Fruit fly (Drosophila melanogaster) whole organism, pupa: ENCODE results near the gene NP15.6.

Experiments used
- CG10348 ChIP-seq: fragments of 200-800 bp; sonication (Bioruptor generic); IDR thresholded peaks from 2 replicates; pipeline ENCODE4 v1.3.6; 2022; ENCODE audit warnings: missing biosample characterization, missing genetic modification characterization
- CG12605 ChIP-seq: fragments of 200-800 bp; sonication (Bioruptor generic); IDR thresholded peaks from 2 replicates; pipeline ENCODE4 v1.3.6; 2022; ENCODE audit warnings: missing biosample characterization, missing genetic modification characterization
- CG13204 ChIP-seq: fragments of 200-800 bp; sonication (Bioruptor generic); optimal IDR thresholded peaks from 2 replicates; lab custom pipeline; 2018; ENCODE audit warnings: missing biosample characterization, mild to moderate bottlenecking, missing genetic modification characterization, moderate library complexity
- CG14655 ChIP-seq: fragments of 200-800 bp; sonication (Bioruptor generic); optimal IDR thresholded peaks from 3 replicates; lab custom pipeline; 2017; ENCODE audit warnings: mild to moderate bottlenecking, missing biosample characterization, missing genetic modification reagents, missing genetic modification characterization
- CG15710 ChIP-seq: fragments of 200-800 bp; sonication (Bioruptor generic); optimal IDR thresholded peaks from 2 replicates; lab custom pipeline; 2018; ENCODE audit warnings: missing biosample characterization, mild to moderate bottlenecking, missing genetic modification characterization, moderate library complexity
- CG17806 ChIP-seq: fragments of 200-800 bp; sonication (Bioruptor generic); optimal IDR thresholded peaks from 2 replicates; lab custom pipeline; 2018; ENCODE audit warnings: missing biosample characterization, mild to moderate bottlenecking, missing genetic modification characterization, moderate library complexity
- CG32121 ChIP-seq: fragments of 200-800 bp; sonication (Bioruptor generic); IDR thresholded peaks from 2 replicates; pipeline ENCODE4 v1.3.6; 2022; ENCODE audit warnings: missing biosample characterization, missing genetic modification characterization
- CG34367 ChIP-seq: fragments of 200-800 bp; sonication (Bioruptor generic); optimal IDR thresholded peaks from 2 replicates; lab custom pipeline; 2018; ENCODE audit warnings: missing biosample characterization, mild to moderate bottlenecking, missing genetic modification characterization
- CG4496 ChIP-seq: fragments of 200-800 bp; sonication (Bioruptor generic); IDR thresholded peaks from 3 replicates; pipeline ENCODE4 v1.3.6; 2022; ENCODE audit warnings: missing biosample characterization, missing genetic modification characterization
- CG8159 ChIP-seq: fragments of 200-800 bp; sonication (Bioruptor generic); optimal IDR thresholded peaks from 3 replicates; lab custom pipeline; 2018; ENCODE audit warnings: missing biosample characterization, mild to moderate bottlenecking, missing genetic modification characterization, moderate library complexity
- CG8301 ChIP-seq: fragments of 200-800 bp; sonication (Bioruptor generic); optimal IDR thresholded peaks from 2 replicates; lab custom pipeline; 2018; ENCODE audit warnings: missing biosample characterization, mild to moderate bottlenecking, missing genetic modification characterization
- CG9948 ChIP-seq: fragments of 200-800 bp; sonication (Bioruptor generic); optimal IDR thresholded peaks from 2 replicates; lab custom pipeline; 2018; ENCODE audit warnings: missing biosample characterization, mild to moderate bottlenecking, missing genetic modification characterization, moderate library complexity
- D1 ChIP-seq: fragments of 200-800 bp; sonication (Bioruptor generic); optimal IDR thresholded peaks from 2 replicates; lab custom pipeline; 2018; ENCODE audit warnings: missing biosample characterization, mild to moderate bottlenecking, missing genetic modification characterization, moderate library complexity
- EcR ChIP-seq: fragments of 200-800 bp; sonication (Bioruptor generic); optimal IDR thresholded peaks from 3 replicates; lab custom pipeline; 2019; ENCODE audit warnings: missing biosample characterization, missing genetic modification characterization, mild to moderate bottlenecking, moderate library complexity, missing genetic modification reagents
- Ets98B ChIP-seq: fragments of 200-800 bp; sonication (Bioruptor generic); IDR thresholded peaks from 2 replicates; pipeline ENCODE4 v1.3.6; 2022; ENCODE audit warnings: missing biosample characterization, missing genetic modification characterization
- Pif1A ChIP-seq: fragments of 200-800 bp; sonication (Bioruptor generic); optimal IDR thresholded peaks from 3 replicates; lab custom pipeline; 2016; ENCODE audit warnings: missing biosample characterization, missing genetic modification characterization
- Pif1B ChIP-seq: fragments of 200-800 bp; sonication (Bioruptor generic); optimal IDR thresholded peaks from 3 replicates; lab custom pipeline; 2016; ENCODE audit warnings: missing biosample characterization, missing genetic modification characterization
- Snoo ChIP-seq: fragments of 200-800 bp; sonication (Bioruptor generic); optimal IDR thresholded peaks from 3 replicates; lab custom pipeline; 2017; ENCODE audit warnings: missing biosample characterization, mild to moderate bottlenecking, missing genetic modification characterization, inconsistent platforms
- fd96Ca ChIP-seq: fragments of 200-800 bp; sonication (Bioruptor generic); IDR thresholded peaks from 3 replicates; pipeline ENCODE4 v1.3.6; 2022; ENCODE audit warnings: missing biosample characterization, missing genetic modification characterization
- gl ChIP-seq: fragments of 200-800 bp; sonication (Bioruptor generic); optimal IDR thresholded peaks from 2 replicates; lab custom pipeline; 2018; ENCODE audit warnings: missing biosample characterization, mild to moderate bottlenecking, missing genetic modification characterization
- rn ChIP-seq: fragments of 200-800 bp; sonication (Bioruptor generic); IDR thresholded peaks from 2 replicates; pipeline ENCODE4 v1.3.6; 2022; ENCODE audit warnings: missing biosample characterization, missing genetic modification characterization

Gene NP15.6

DNA sequence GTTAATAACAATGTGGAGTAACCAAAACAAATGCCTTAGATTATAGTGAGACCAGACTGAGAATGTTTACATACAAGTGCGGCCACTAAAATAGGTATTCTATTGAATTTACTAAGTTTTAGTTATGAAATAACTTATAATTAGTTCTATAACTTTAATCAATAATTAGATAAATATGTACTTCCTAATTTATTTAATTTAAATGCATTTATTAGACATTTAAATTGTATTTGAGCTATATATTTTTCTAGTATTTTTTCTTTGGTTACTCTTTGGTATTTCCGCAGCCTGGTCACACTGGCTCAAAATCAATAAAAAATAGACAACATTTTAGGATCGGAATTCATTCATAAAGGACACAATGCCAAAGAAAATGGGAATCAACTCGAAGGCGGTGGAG is 4.0 kb downstream of the NP15.6 start, which contains the start of the genes Prp18 and CG6013:
Gene Prp18, minus strand, starts transcription at position 62 of the 400 bp plus-strand sequence.
Gene CG6013, plus strand, starts transcription at position 294 of the 400 bp plus-strand sequence.
- TF ChIP-seq CG13204 (no peak), CG14655 (no peak), CG9948 (tag; lab: Kevin White, UChicago) (peak; percentile 45), Pif1A (GFP tag; lab: Kevin White, UChicago) (no peak), D1 (no peak), EcR (GFP tag; lab: Kevin White, UChicago) (peak; percentile 11), fd96Ca (GFP tag; lab: Robert Waterston, UW) (no peak), CG12605 (no peak), Snoo (peak; percentile 10), CG17806 (tag; lab: Kevin White, UChicago) (peak; percentile 15), rn (GFP tag; lab: Robert Waterston, UW) (no peak), Pif1B (no peak), CG8159 (peak; percentile 69), CG8301 (peak; percentile 1), Ets98B (GFP tag; lab: Robert Waterston, UW) (0 out of 2 replicates have a peak, but pooled peaks have one; percentile 18), CG15710 (tag; lab: Kevin White, UChicago) (peak; percentile 59), CG4496 (GFP tag; lab: Robert Waterston, UW) (no peak), gl (tag; lab: Kevin White, UChicago) (no peak), CG32121 (no peak), CG10348 (no peak), CG34367 (peak; percentile 30)

DNA sequence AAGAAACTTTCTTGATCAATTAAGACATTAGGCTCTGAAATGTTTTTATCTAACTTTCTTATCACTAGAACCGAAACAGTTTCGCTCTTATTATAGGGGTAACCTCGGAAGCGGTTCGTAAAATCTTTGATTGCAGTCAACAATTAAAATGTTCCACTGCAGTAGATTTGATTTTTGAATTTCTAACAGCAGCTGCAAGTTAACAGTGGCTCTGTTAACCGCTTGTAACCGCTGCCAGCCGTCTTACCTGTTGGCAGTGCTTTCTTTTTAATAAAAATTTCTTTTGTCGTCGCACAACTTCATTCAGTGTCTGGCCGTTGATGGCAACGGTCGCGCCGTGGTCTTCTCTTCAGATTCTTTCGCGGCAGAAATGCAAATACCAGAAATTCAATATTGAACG is 6.1 kb downstream of the NP15.6 start, which contains the start of gene CG6026:
Gene CG6026, plus strand, starts transcription at position 301 of the 400 bp plus-strand sequence.
- TF ChIP-seq Ets98B (GFP tag; lab: Robert Waterston, UW) = peak; percentile 41
- no peak for TF ChIP-seq CG8301
- no peak for TF ChIP-seq D1
- TF ChIP-seq CG34367 = no peak
- TF ChIP-seq CG12605 = no peak
- no peak for TF ChIP-seq Pif1A (GFP tag; lab: Kevin White, UChicago)

DNA sequence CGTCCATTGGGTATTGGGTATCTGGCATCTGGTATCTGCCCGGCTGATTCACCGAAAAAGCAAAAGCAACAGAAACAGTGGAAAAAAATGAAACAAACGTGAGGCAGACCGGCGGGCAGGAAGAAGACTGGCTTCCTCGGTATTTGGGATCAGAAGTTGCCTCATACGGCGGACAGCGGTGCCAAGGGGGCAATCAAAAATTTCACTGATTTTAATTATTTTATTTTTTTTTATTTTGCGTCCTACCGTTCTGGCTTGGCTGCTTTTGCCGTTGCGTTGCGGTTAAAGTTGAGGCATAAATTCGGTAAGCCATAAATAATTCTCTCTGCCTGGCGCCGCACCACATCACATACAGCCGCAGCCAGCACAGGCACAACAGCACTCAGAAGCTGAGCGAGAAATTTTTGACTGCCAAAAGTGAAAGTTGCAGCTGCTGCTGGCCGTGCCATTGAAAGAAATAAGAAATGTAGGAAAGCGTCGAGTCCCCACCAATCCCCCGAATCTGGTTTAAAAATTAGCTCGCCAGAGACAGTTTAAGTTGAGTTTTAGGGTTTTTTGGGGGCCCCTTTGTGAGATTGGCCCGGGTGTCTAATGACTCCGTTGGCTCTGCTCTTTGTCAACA is 9.5 kb downstream of the NP15.6 start:
- TF ChIP-seq fd96Ca (GFP tag; lab: Robert Waterston, UW) (no peak), EcR (GFP tag; lab: Kevin White, UChicago) (no peak), rn (GFP tag; lab: Robert Waterston, UW) (no peak), CG32121 (no peak), CG10348 (no peak), CG34367 (no peak), Ets98B (GFP tag; lab: Robert Waterston, UW) (no peak), CG12605 (no peak), Snoo (no peak), CG14655 (no peak), CG15710 (tag; lab: Kevin White, UChicago) (no peak), Pif1A (GFP tag; lab: Kevin White, UChicago) (no peak), CG8301 (no peak), CG17806 (tag; lab: Kevin White, UChicago) (no peak), CG13204 (no peak)

DNA sequence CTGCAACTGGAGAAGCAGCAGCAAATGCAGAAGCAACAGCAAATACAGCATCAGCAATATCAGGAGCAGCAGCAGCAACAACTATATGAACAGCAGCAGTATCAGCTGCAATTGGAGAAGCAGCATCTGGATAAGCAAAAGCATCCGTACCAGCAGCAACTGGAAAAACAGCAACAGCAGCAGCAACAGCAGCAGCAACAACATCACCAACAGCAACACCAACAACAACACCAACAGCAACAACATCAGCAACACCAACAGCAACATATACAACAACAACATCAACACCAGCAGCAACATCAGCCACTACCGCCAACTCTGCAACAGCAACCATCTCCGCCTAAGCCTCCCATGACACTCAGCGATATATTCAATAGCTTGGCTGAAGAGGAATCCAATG is 13.5 kb downstream of the NP15.6 start:
- TF ChIP-seq CG13204 = no peak
- no peak for TF ChIP-seq Ets98B (GFP tag; lab: Robert Waterston, UW)
- no peak for TF ChIP-seq Pif1A (GFP tag; lab: Kevin White, UChicago)
- TF ChIP-seq CG4496 (GFP tag; lab: Robert Waterston, UW) = no peak
- TF ChIP-seq CG34367 = no peak
- TF ChIP-seq CG8301 = no peak

DNA sequence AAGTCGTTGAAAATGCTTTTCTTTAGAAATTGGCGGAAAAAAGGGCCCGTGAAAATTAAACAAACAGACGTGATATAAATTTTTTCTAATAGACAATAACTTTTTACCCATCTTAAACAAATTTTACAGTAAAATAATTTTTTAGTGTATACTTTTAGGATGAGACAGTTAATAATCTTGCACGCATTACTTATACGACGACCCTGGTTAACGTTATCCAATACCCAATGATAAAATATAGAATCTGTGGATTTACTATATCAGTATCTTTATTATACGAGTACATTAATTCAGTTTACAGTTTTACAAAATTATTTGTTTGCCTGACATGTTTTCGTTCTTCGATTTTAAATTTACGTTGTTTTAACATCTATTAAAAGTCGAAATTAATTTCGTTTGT is 17.5 kb downstream of the NP15.6 start:
- TF ChIP-seq CG17806 (tag; lab: Kevin White, UChicago) (no peak), Snoo (no peak), D1 (no peak), Pif1A (GFP tag; lab: Kevin White, UChicago) (no peak), CG14655 (no peak), CG8301 (no peak), rn (GFP tag; lab: Robert Waterston, UW) (no peak), gl (tag; lab: Kevin White, UChicago) (no peak), CG13204 (no peak), CG34367 (no peak), CG8159 (no peak), CG32121 (no peak), CG15710 (tag; lab: Kevin White, UChicago) (no peak), EcR (GFP tag; lab: Kevin White, UChicago) (no peak), CG4496 (GFP tag; lab: Robert Waterston, UW) (no peak), Pif1B (no peak), CG10348 (no peak), Ets98B (GFP tag; lab: Robert Waterston, UW) (no peak), fd96Ca (GFP tag; lab: Robert Waterston, UW) (no peak)

DNA sequence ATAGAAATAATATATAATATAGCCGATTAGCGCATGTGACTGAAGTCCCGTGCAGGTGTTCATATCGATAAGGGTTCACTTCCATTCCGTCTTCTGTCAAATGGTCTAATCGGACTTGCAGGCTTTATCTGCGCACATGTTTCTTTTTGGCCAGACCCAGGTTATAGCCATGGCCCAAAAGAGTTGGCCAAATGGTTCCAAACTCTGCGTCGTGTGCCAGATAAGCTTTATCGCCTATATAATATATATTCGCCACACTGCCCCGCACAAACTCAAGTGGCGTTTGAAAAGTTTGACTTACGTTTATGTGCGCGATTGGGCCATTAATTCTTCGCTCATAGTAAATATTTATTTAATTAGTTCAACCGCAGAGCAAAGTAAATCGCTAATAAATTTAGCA is 24.1 kb downstream of the NP15.6 start:
- TF ChIP-seq CG12605 (no peak), CG9948 (tag; lab: Kevin White, UChicago) (no peak), CG13204 (no peak), fd96Ca (GFP tag; lab: Robert Waterston, UW) (no peak), Snoo (no peak), EcR (GFP tag; lab: Kevin White, UChicago) (no peak), Pif1B (no peak), CG15710 (tag; lab: Kevin White, UChicago) (no peak), rn (GFP tag; lab: Robert Waterston, UW) (no peak), CG34367 (no peak), CG10348 (no peak), CG32121 (no peak), CG8159 (no peak), CG17806 (tag; lab: Kevin White, UChicago) (no peak), Pif1A (GFP tag; lab: Kevin White, UChicago) (no peak), CG4496 (GFP tag; lab: Robert Waterston, UW) (no peak), CG8301 (no peak), CG14655 (no peak), D1 (no peak), gl (tag; lab: Kevin White, UChicago) (no peak)
